Worm (Caenorhabditis elegans) whole organism, L1 larva: ENCODE results near the gene helq-1.

Experiments
- ceh-82 ChIP-seq, 3 experiments: fragments of 150-350 bp in 1 of 3; sonication (generic microtip) in 2 of 3; optimal IDR thresholded peaks; 2 replicates each; lab custom pipeline; 2014 to 2017; ENCODE audit warnings: missing biosample characterization in 3 of 3, missing genetic modification characterization in 3 of 3
- lin-13 ChIP-seq: fragments of 150-350 bp; optimal IDR thresholded peaks from 2 replicates; lab custom pipeline; 2014; ENCODE audit warnings: missing biosample characterization, missing genetic modification reagents, missing genetic modification characterization
- lin-35 ChIP-seq, 2 experiments: fragments of 150-350 bp; optimal IDR thresholded peaks; 2 replicates each; lab custom pipeline; 2014; ENCODE audit warnings: missing biosample characterization in 2 of 2, missing genetic modification characterization in 2 of 2, missing genetic modification reagents in 2 of 2
- nhr-20 ChIP-seq: sonication (generic microtip); optimal IDR thresholded peaks from 2 replicates; lab custom pipeline; 2016; ENCODE audit warnings: mild to moderate bottlenecking, missing genetic modification characterization, missing compliant biosample characterization
- nhr-76 ChIP-seq: sonication (generic microtip); optimal IDR thresholded peaks from 2 replicates; lab custom pipeline; 2017; ENCODE audit warnings: missing biosample characterization, missing genetic modification characterization
- nhr-77 ChIP-seq: fragments of 150-350 bp; optimal IDR thresholded peaks from 2 replicates; lab custom pipeline; 2014; ENCODE audit warnings: missing biosample characterization, missing genetic modification characterization
- sox-4 ChIP-seq: sonication (generic microtip); optimal IDR thresholded peaks from 2 replicates; lab custom pipeline; 2016; ENCODE audit warnings: missing genetic modification characterization, missing compliant biosample characterization
- unc-130 ChIP-seq: fragments of 150-350 bp; optimal IDR thresholded peaks from 2 replicates; lab custom pipeline; 2017; ENCODE audit warnings: missing biosample characterization, missing genetic modification characterization, inconsistent platforms
- unc-30 ChIP-seq: sonication (generic microtip); optimal IDR thresholded peaks from 2 replicates; lab custom pipeline; 2017; ENCODE audit warnings: missing biosample characterization, missing genetic modification characterization
- unc-86 ChIP-seq: sonication (generic microtip); optimal IDR thresholded peaks from 2 replicates; lab custom pipeline; 2016; ENCODE audit warnings: missing genetic modification characterization, missing compliant biosample characterization

DNA sequence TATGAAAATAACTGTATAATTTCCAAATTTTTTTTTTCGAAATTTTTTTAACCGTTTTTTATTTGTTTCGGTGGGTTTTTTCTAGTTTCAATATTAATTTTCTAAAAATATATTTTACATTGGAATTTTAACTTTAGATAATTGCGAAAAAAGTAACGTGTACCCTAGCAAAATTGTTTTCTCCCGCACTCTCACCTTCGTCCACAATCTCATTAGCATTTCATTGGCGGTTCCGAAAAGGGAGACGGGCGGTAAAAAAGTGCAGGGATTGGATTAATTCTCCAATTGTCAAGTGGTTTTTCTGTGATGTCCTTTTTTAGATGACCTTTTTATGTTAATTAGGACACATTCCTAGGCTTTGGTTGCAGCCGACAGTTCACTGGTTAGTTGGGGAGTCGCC is 37.7 kb downstream of the helq-1 start:
- no peak for TF ChIP-seq lin-35 (GFP tag; optimal IDR thresholded peaks at IDR 0.05; lab: Kevin White, UChicago)
- TF ChIP-seq nhr-76 (tag; lab: Kevin White, UChicago) = no peak
- TF ChIP-seq lin-13 = no peak
- no peak for TF ChIP-seq ceh-82 (tag; optimal IDR thresholded peaks at IDR 0.05; lab: Kevin White, UChicago)
- TF ChIP-seq nhr-77 = no peak
- TF ChIP-seq unc-130 = no peak
- TF ChIP-seq unc-86 (tag; lab: Kevin White, UChicago) = no peak
- TF ChIP-seq unc-30 (tag; lab: Kevin White, UChicago) = no peak
- no peak for TF ChIP-seq sox-4 (tag; lab: Kevin White, UChicago)
- TF ChIP-seq nhr-20 (tag; lab: Kevin White, UChicago) = no peak
